Worm (Caenorhabditis elegans) whole organism, L4/young adult: ENCODE results near the gene T01G5.8.
"Not testable (repeated sequence)": the region's sequence is repeated elsewhere in the genome, so short reads cannot be mapped to it uniquely, and the experiment has no call there.

Source experiments
- W03F9.2 ChIP-seq: fragments of 150-350 bp; optimal IDR thresholded peaks from 2 replicates; lab custom pipeline; 2014; ENCODE audit warnings: missing biosample characterization, missing genetic modification characterization
- dao-5 ChIP-seq: sonication (generic microtip); optimal IDR thresholded peaks from 2 replicates; lab custom pipeline; 2016; ENCODE audit warnings: missing genotype, missing genetic modification characterization, moderate library complexity, missing compliant biosample characterization
- him-1 ChIP-seq: sonication (generic microtip); optimal IDR thresholded peaks from 2 replicates; lab custom pipeline; 2016; ENCODE audit warnings: missing genotype, missing genetic modification reagents, missing genetic modification characterization, missing compliant biosample characterization

T01G5.8 gene

ce11 chrV:15089438-15089837, 26.6 kb upstream of the T01G5.8 start, which contains the start of the genes C01G10.5 and C01G10.4:
TSS of gene C01G10.5 (minus strand) at chrV:15089538.
TSS of gene C01G10.4 (plus strand) at chrV:15089740.
- TF ChIP-seq W03F9.2 (tag; lab: Kevin White, UChicago), result no peak
- TF ChIP-seq dao-5, result no peak
- no peak for TF ChIP-seq him-1 (tag; lab: Kevin White, UChicago)

ce11 chrV:15090457-15090856, 25.6 kb upstream of the T01G5.8 start, which contains the start of gene C01G10.17:
TSS of gene C01G10.17 (plus strand) at chrV:15090757.
- TF ChIP-seq him-1 (tag; lab: Kevin White, UChicago) (no peak), dao-5 (no peak), W03F9.2 (tag; lab: Kevin White, UChicago) (no peak)

- TF ChIP-seq dao-5 (no peak), W03F9.2 (tag; lab: Kevin White, UChicago) (no peak), him-1 (tag; lab: Kevin White, UChicago) (no peak)
Measured at ce11 chrV:15092666-15093065, 23.4 kb upstream of the T01G5.8 start, which contains the start of gene txt-12. TSS of gene txt-12 (plus strand) at chrV:15092966.

ce11 chrV:15094749-15095148, 21.3 kb upstream of the T01G5.8 start, which contains the start of gene srx-78:
TSS of gene srx-78 (plus strand) at chrV:15095049.
- TF ChIP-seq W03F9.2 (tag; lab: Kevin White, UChicago), result no peak
- no peak for TF ChIP-seq dao-5
- no peak for TF ChIP-seq him-1 (tag; lab: Kevin White, UChicago)

- TF ChIP-seq dao-5, result no peak
- TF ChIP-seq W03F9.2 (tag; lab: Kevin White, UChicago), result no peak
- TF ChIP-seq him-1 (tag; lab: Kevin White, UChicago), result no peak
Measured at ce11 chrV:15099447-15099846, 16.6 kb upstream of the T01G5.8 start, which contains the start of gene C01G10.1. TSS of gene C01G10.1 (plus strand) at chrV:15099747.

ce11 chrV:15105893-15106598, 10.0 kb upstream of the T01G5.8 start, which contains the start of gene C01G10.14:
TSS of gene C01G10.14 (minus strand) at chrV:15105943.
- not testable (repeated sequence) for TF ChIP-seq dao-5; W03F9.2 (tag; lab: Kevin White, UChicago); him-1 (tag; lab: Kevin White, UChicago)

ce11 chrV:15109260-15109659, 6.8 kb upstream of the T01G5.8 start, which contains the start of gene Y75B12A.2:
TSS of gene Y75B12A.2 (plus strand) at chrV:15109560.
- TF ChIP-seq dao-5, result no peak
- no peak for TF ChIP-seq W03F9.2 (tag; lab: Kevin White, UChicago)
- TF ChIP-seq him-1 (tag; lab: Kevin White, UChicago), result no peak

- TF ChIP-seq W03F9.2 (tag; lab: Kevin White, UChicago) (no peak), him-1 (tag; lab: Kevin White, UChicago) (no peak), dao-5 (no peak)
Measured at ce11 chrV:15111660-15112059, 4.4 kb upstream of the T01G5.8 start, which contains the start of gene T01G5.7. TSS of gene T01G5.7 (plus strand) at chrV:15111960.

ce11 chrV:15113992-15114391, 2.1 kb upstream of the T01G5.8 start, which contains the start of gene T01G5.6:
TSS of gene T01G5.6 (minus strand) at chrV:15114092.
- no peak for TF ChIP-seq him-1 (tag; lab: Kevin White, UChicago)
- no peak for TF ChIP-seq dao-5
- TF ChIP-seq W03F9.2 (tag; lab: Kevin White, UChicago), result no peak

ce11 chrV:15119517-15119916, 3.4 kb downstream of the T01G5.8 start, which contains the start of gene flor-1:
TSS of gene flor-1 (minus strand) at chrV:15119617.
- TF ChIP-seq W03F9.2 (tag; lab: Kevin White, UChicago) (no peak), dao-5 (no peak), him-1 (tag; lab: Kevin White, UChicago) (no peak)

- TF ChIP-seq him-1 (tag; lab: Kevin White, UChicago); W03F9.2 (tag; lab: Kevin White, UChicago); dao-5: not testable (repeated sequence)
Measured at ce11 chrV:15125162-15125561, 9.1 kb downstream of the T01G5.8 start, which contains the start of gene ugt-30. TSS of gene ugt-30 (minus strand) at chrV:15125262.

ce11 chrV:15127413-15127812, 11.3 kb downstream of the T01G5.8 start, which contains the start of gene srj-27:
TSS of gene srj-27 (minus strand) at chrV:15127513.
- TF ChIP-seq dao-5 (no peak), him-1 (tag; lab: Kevin White, UChicago) (no peak), W03F9.2 (tag; lab: Kevin White, UChicago) (no peak)

ce11 chrV:15127955-15128354, 11.9 kb downstream of the T01G5.8 start, which contains the start of gene srr-7:
TSS of gene srr-7 (plus strand) at chrV:15128255.
- TF ChIP-seq dao-5 (no peak), him-1 (tag; lab: Kevin White, UChicago) (no peak), W03F9.2 (tag; lab: Kevin White, UChicago) (no peak)

- no peak for TF ChIP-seq W03F9.2 (tag; lab: Kevin White, UChicago)
- TF ChIP-seq dao-5, result no peak
- TF ChIP-seq him-1 (tag; lab: Kevin White, UChicago), result no peak
Measured at ce11 chrV:15132423-15132822, 16.4 kb downstream of the T01G5.8 start, which contains the start of gene str-171. TSS of gene str-171 (minus strand) at chrV:15132523.
